Fruit fly (Drosophila melanogaster) whole organism, wandering third instar larva: ENCODE measurements around the gene Tnpo-SR.

Source experiments
- CrebA ChIP-seq: fragments of 200-800 bp; sonication (Bioruptor generic); optimal IDR thresholded peaks from 2 replicates; lab custom pipeline; 2016; ENCODE audit warnings: missing biosample characterization, mild to moderate bottlenecking, missing genetic modification characterization, borderline replicate concordance
- Dfd ChIP-seq: fragments of >200 bp; optimal IDR thresholded peaks from 2 replicates; lab custom pipeline; 2017; ENCODE audit warnings: missing biosample characterization, missing genetic modification characterization
- GATAd ChIP-seq: sonication (Bioruptor generic); optimal IDR thresholded peaks from 2 replicates; lab custom pipeline; 2016; ENCODE audit warnings: missing biosample characterization, missing genetic modification characterization
- Hr78 ChIP-seq: fragments of >200 bp; optimal IDR thresholded peaks from 2 replicates; lab custom pipeline; 2017; ENCODE audit warnings: missing biosample characterization, missing genetic modification characterization
- N ChIP-seq: fragments of >200 bp; optimal IDR thresholded peaks from 2 replicates; lab custom pipeline; 2018; ENCODE audit warnings: missing biosample characterization, missing external identifiers, missing genetic modification characterization
- brk ChIP-seq: fragments of 200-800 bp; sonication (Bioruptor generic); optimal IDR thresholded peaks from 2 replicates; lab custom pipeline; 2016; ENCODE audit warnings: missing biosample characterization, mild to moderate bottlenecking, missing genetic modification characterization
- dl ChIP-seq, 2 experiments: fragments of 175-275, 200-275 bp in 1 of 2; fragments of 200-275 bp in 1 of 2; sonication (Bioruptor generic); optimal IDR thresholded peaks; lab custom pipeline; 2018; ENCODE audit warnings: mild to moderate bottlenecking in 2 of 2, missing biosample characterization in 2 of 2, missing genetic modification characterization in 2 of 2, moderate library complexity in 2 of 2; ENCODE audit not compliant: partially characterized antibody in 2 of 2, insufficient read depth in 1 of 2
- dmrt93B ChIP-seq: fragments of 200-800 bp; sonication (Bioruptor generic); optimal IDR thresholded peaks from 2 replicates; lab custom pipeline; 2018; ENCODE audit warnings: missing biosample characterization, mild to moderate bottlenecking, missing genetic modification characterization
- fru ChIP-seq: fragments of 200-800 bp; sonication (Bioruptor generic); optimal IDR thresholded peaks from 3 replicates; lab custom pipeline; 2016; ENCODE audit warnings: missing biosample characterization, mild to moderate bottlenecking, missing genetic modification characterization
- lola ChIP-seq: fragments of >200 bp; optimal IDR thresholded peaks from 2 replicates; lab custom pipeline; 2017; ENCODE audit warnings: missing biosample characterization, missing genetic modification characterization
- pan ChIP-seq: fragments of >200 bp; optimal IDR thresholded peaks from 2 replicates; lab custom pipeline; 2017
- sage ChIP-seq: fragments of 200-800 bp; sonication (Bioruptor generic); optimal IDR thresholded peaks from 2 replicates; lab custom pipeline; 2016; ENCODE audit warnings: missing biosample characterization, mild to moderate bottlenecking, missing genetic modification characterization
- tai ChIP-seq: sonication (Bioruptor generic); optimal IDR thresholded peaks from 2 replicates; lab custom pipeline; 2016; ENCODE audit warnings: missing biosample characterization, missing genetic modification characterization

dm6 chr2L:2757930-2758556 lies 1.7 kb upstream of the Tnpo-SR start:
- no peak for TF ChIP-seq Hr78 (GFP tag; lab: Kevin White, UChicago)
- TF ChIP-seq N, result no peak
- no peak for TF ChIP-seq dmrt93B (GFP tag; lab: Kevin White, UChicago)
- no peak for TF ChIP-seq lola (GFP tag; lab: Kevin White, UChicago)
- no peak for TF ChIP-seq tai
- no peak for TF ChIP-seq fru (GFP tag; lab: Kevin White, UChicago)
- TF ChIP-seq pan, result no peak
- no peak for TF ChIP-seq brk
- TF ChIP-seq dl (GFP tag; optimal IDR thresholded peaks at IDR 0.05; lab: Kevin White, UChicago; ENCODE audit: insufficient read depth in 1 of 2, partially characterized antibody in 2 of 2), result no peak
- no peak for TF ChIP-seq Dfd
- TF ChIP-seq sage (GFP tag; lab: Kevin White, UChicago), result no peak
- TF ChIP-seq GATAd (GFP tag; lab: Kevin White, UChicago), result no peak
- no peak for TF ChIP-seq CrebA (GFP tag; lab: Kevin White, UChicago)
